Fruit fly (Drosophila melanogaster) whole organism, embryonic: ENCODE data around the gene CG14866.

Experiments used
- Bdp1 ChIP-seq: fragments of 200-800 bp; sonication (Bioruptor generic); optimal IDR thresholded peaks from 3 replicates; lab custom pipeline; 2016; ENCODE audit warnings: missing biosample characterization, missing genetic modification characterization
- CG10321 ChIP-seq: fragments of 200-800 bp; sonication (Bioruptor generic); IDR thresholded peaks from 2 replicates; pipeline ENCODE4 v1.3.6; 2022; ENCODE audit warnings: missing biosample characterization, missing genetic modification characterization
- CG10654 ChIP-seq: fragments of 200-800 bp; sonication (Bioruptor generic); optimal IDR thresholded peaks from 2 replicates; lab custom pipeline; 2016; ENCODE audit warnings: missing biosample characterization, missing genetic modification characterization
- CG11247 ChIP-seq: fragments of 200-800 bp; sonication (Bioruptor generic); IDR thresholded peaks from 2 replicates; pipeline ENCODE4 v1.3.6; 2022; ENCODE audit warnings: missing biosample characterization, missing genetic modification characterization
- CG14441 ChIP-seq: fragments of 200-800 bp; sonication (Bioruptor generic); IDR thresholded peaks from 2 replicates; pipeline ENCODE4 v1.3.6; 2022; ENCODE audit warnings: missing biosample characterization, missing genetic modification characterization
- CG14710 ChIP-seq: fragments of 200-800 bp; sonication (Bioruptor generic); optimal IDR thresholded peaks from 3 replicates; lab custom pipeline; 2019; ENCODE audit warnings: missing biosample characterization, mild to moderate bottlenecking, missing genetic modification characterization, moderate library complexity
- CG14860 ChIP-seq: fragments of 200-800 bp; sonication (Bioruptor generic); IDR thresholded peaks from 3 replicates; pipeline ENCODE4 v1.3.6; 2022; ENCODE audit warnings: missing biosample characterization, missing genetic modification characterization; ENCODE audit not compliant: partially characterized antibody
- CG15073 ChIP-seq: fragments of 200-800 bp; sonication (Bioruptor generic); optimal IDR thresholded peaks from 2 replicates; lab custom pipeline; 2016; ENCODE audit warnings: missing biosample characterization, missing genetic modification characterization
- CG15269 ChIP-seq: fragments of 200-800 bp; sonication (Bioruptor generic); optimal IDR thresholded peaks from 2 replicates; lab custom pipeline; 2018; ENCODE audit warnings: missing biosample characterization, mild to moderate bottlenecking, missing genetic modification characterization, moderate library complexity
- CG16813 ChIP-seq: fragments of 200-800 bp; sonication (Bioruptor generic); IDR thresholded peaks from 3 replicates; pipeline ENCODE4 v1.3.6; 2022; ENCODE audit warnings: missing biosample characterization, missing genetic modification characterization; ENCODE audit not compliant: partially characterized antibody
- CG16863 ChIP-seq: fragments of 200-800 bp; sonication (Bioruptor generic); optimal IDR thresholded peaks from 3 replicates; lab custom pipeline; 2016; ENCODE audit warnings: missing biosample characterization, missing genetic modification characterization
- CG18599 ChIP-seq: fragments of 200-800 bp; sonication (Bioruptor generic); optimal IDR thresholded peaks from 3 replicates; lab custom pipeline; 2017; ENCODE audit warnings: missing biosample characterization, missing genetic modification characterization, mild to moderate bottlenecking, moderate library complexity, missing genetic modification reagents
- CG2116 ChIP-seq: fragments of 200-800 bp; sonication (Bioruptor generic); optimal IDR thresholded peaks from 3 replicates; lab custom pipeline; 2018; ENCODE audit warnings: missing biosample characterization, mild to moderate bottlenecking, missing genetic modification characterization
- CG2120 ChIP-seq: fragments of 200-800 bp; sonication (Bioruptor generic); optimal IDR thresholded peaks from 3 replicates; lab custom pipeline; 2016; ENCODE audit warnings: missing biosample characterization, missing genetic modification characterization
- CG3407 ChIP-seq: fragments of 200-800 bp; sonication (Bioruptor generic); optimal IDR thresholded peaks from 2 replicates; lab custom pipeline; 2018; ENCODE audit warnings: missing biosample characterization, mild to moderate bottlenecking, missing genetic modification characterization
- CG34224 ChIP-seq: fragments of 200-800 bp; sonication (Bioruptor generic); IDR thresholded peaks from 3 replicates; pipeline ENCODE4 v1.3.6; 2022; ENCODE audit warnings: missing biosample characterization, missing genetic modification characterization; ENCODE audit not compliant: partially characterized antibody
- CG3847 ChIP-seq: fragments of 200-800 bp; sonication (Bioruptor generic); IDR thresholded peaks from 2 replicates; pipeline ENCODE4 v1.3.6; 2022; ENCODE audit warnings: missing biosample characterization, missing genetic modification characterization
- CG4707 ChIP-seq: fragments of 200-800 bp; sonication (Bioruptor generic); optimal IDR thresholded peaks from 2 replicates; lab custom pipeline; 2018; ENCODE audit warnings: missing biosample characterization, mild to moderate bottlenecking, missing genetic modification characterization, moderate library complexity
- CG6813 ChIP-seq: fragments of 200-800 bp; sonication (Bioruptor generic); optimal IDR thresholded peaks from 2 replicates; lab custom pipeline; 2017; ENCODE audit warnings: missing biosample characterization, missing genetic modification characterization, mild to moderate bottlenecking, moderate library complexity, missing genetic modification reagents
- CG6854 ChIP-seq: fragments of 200-800 bp; sonication (Bioruptor generic); optimal IDR thresholded peaks from 3 replicates; lab custom pipeline; 2017; ENCODE audit warnings: missing biosample characterization, mild to moderate bottlenecking, missing genetic modification characterization
- CG7357 ChIP-seq: fragments of 200-800 bp; sonication (Bioruptor generic); IDR thresholded peaks from 3 replicates; pipeline ENCODE4 v1.3.6; 2022; ENCODE audit warnings: missing biosample characterization, missing genetic modification characterization
- CG8290 ChIP-seq, 3 experiments: fragments of 200-800 bp; sonication (Bioruptor generic); optimal IDR thresholded peaks; 2 replicates each; lab custom pipeline; 2016 to 2019; ENCODE audit warnings: missing biosample characterization in 3 of 3, missing genetic modification characterization in 3 of 3, mild to moderate bottlenecking in 2 of 3, moderate library complexity in 1 of 3
- CG8478 ChIP-seq: fragments of >200 bp; optimal IDR thresholded peaks from 2 replicates; lab custom pipeline; 2018
- CG9609 ChIP-seq: fragments of 200-800 bp; sonication (Bioruptor generic); optimal IDR thresholded peaks from 3 replicates; lab custom pipeline; 2016; ENCODE audit warnings: missing biosample characterization, missing genetic modification characterization
- Chrac-16 ChIP-seq: fragments of 200-800 bp; sonication (Bioruptor generic); optimal IDR thresholded peaks from 3 replicates; lab custom pipeline; 2016; ENCODE audit warnings: missing biosample characterization, missing genetic modification characterization
- Ets65A ChIP-seq: fragments of 200-800 bp; sonication (Bioruptor generic); peaks from one replicate; lab custom pipeline; 2016; ENCODE audit warnings: missing biosample characterization, missing genetic modification characterization
- Fer3 ChIP-seq: fragments of 200-800 bp; sonication (Bioruptor generic); optimal IDR thresholded peaks from 2 replicates; lab custom pipeline; 2018; ENCODE audit warnings: missing biosample characterization, mild to moderate bottlenecking, missing genetic modification characterization, moderate library complexity
- Hr39 ChIP-seq: fragments of >200 bp; optimal IDR thresholded peaks from 2 replicates; lab custom pipeline; 2017
- NFAT ChIP-seq: fragments of 200-800 bp; sonication (Bioruptor generic); IDR thresholded peaks from 2 replicates; pipeline ENCODE4 v1.3.6; 2022; ENCODE audit warnings: missing biosample characterization, missing genetic modification characterization
- NK7.1 ChIP-seq: fragments of 200-800 bp; sonication (Bioruptor generic); optimal IDR thresholded peaks from 3 replicates; lab custom pipeline; 2016; ENCODE audit warnings: missing biosample characterization, missing genetic modification characterization
- Taf1 ChIP-seq: fragments of 200-800 bp; sonication (Bioruptor generic); IDR thresholded peaks from 2 replicates; pipeline ENCODE4 v1.3.6; 2022; ENCODE audit warnings: missing biosample characterization, missing genetic modification characterization
- ap ChIP-seq: fragments of 200-800 bp; sonication (Bioruptor generic); IDR thresholded peaks from 2 replicates; pipeline ENCODE4 v1.3.6; 2022; ENCODE audit warnings: missing biosample characterization, missing genetic modification characterization
- chinmo ChIP-seq: fragments of 200-800 bp; sonication (Bioruptor generic); IDR thresholded peaks from 4 replicates; pipeline ENCODE4 v1.3.6; 2022; ENCODE audit warnings: missing biosample characterization, missing genetic modification characterization; ENCODE audit not compliant: partially characterized antibody
- crc ChIP-seq: fragments of 200-800 bp; sonication (Bioruptor generic); optimal IDR thresholded peaks from 2 replicates; lab custom pipeline; 2016; ENCODE audit warnings: missing biosample characterization, missing genetic modification characterization
- ems ChIP-seq: fragments of 200-800 bp; sonication (Bioruptor generic); optimal IDR thresholded peaks from 3 replicates; lab custom pipeline; 2016; ENCODE audit warnings: missing biosample characterization, missing genetic modification characterization
- fu2 ChIP-seq: fragments of 200-800 bp; sonication (Bioruptor generic); optimal IDR thresholded peaks from 2 replicates; lab custom pipeline; 2016; ENCODE audit warnings: missing biosample characterization, missing genetic modification characterization
- ham ChIP-seq: fragments of 200-800 bp; sonication (Bioruptor generic); IDR thresholded peaks from 2 replicates; pipeline ENCODE4 v1.3.6; 2022; ENCODE audit warnings: missing biosample characterization, missing genetic modification characterization
- ind ChIP-seq: fragments of 200-800 bp; sonication (Bioruptor generic); optimal IDR thresholded peaks from 3 replicates; lab custom pipeline; 2016; ENCODE audit warnings: missing biosample characterization, missing genetic modification characterization
- mld ChIP-seq: fragments of 200-800 bp; sonication (Bioruptor generic); IDR thresholded peaks from 3 replicates; pipeline ENCODE4 v1.3.6; 2022; ENCODE audit warnings: missing biosample characterization, missing genetic modification characterization; ENCODE audit not compliant: partially characterized antibody
- nau ChIP-seq: fragments of 200-800 bp; sonication (Bioruptor generic); optimal IDR thresholded peaks from 3 replicates; lab custom pipeline; 2017; ENCODE audit warnings: missing biosample characterization, mild to moderate bottlenecking, missing genetic modification characterization, missing genetic modification reagents
- otp ChIP-seq: fragments of 200-800 bp; sonication (Bioruptor generic); IDR thresholded peaks from 3 replicates; pipeline ENCODE4, ENCODE4 v1.3.6; 2022; ENCODE audit warnings: missing biosample characterization, missing genetic modification characterization
- pfk ChIP-seq: fragments of 200-800 bp; sonication (Bioruptor generic); optimal IDR thresholded peaks from 2 replicates; lab custom pipeline; 2018; ENCODE audit warnings: missing biosample characterization, mild to moderate bottlenecking, missing genetic modification characterization, moderate library complexity
- pho ChIP-seq: fragments of 200-800 bp; sonication (Bioruptor generic); optimal IDR thresholded peaks from 2 replicates; lab custom pipeline; 2016; ENCODE audit warnings: missing biosample characterization, missing genetic modification characterization
- pnt ChIP-seq: fragments of 200-800 bp; sonication (Bioruptor generic); optimal IDR thresholded peaks from 3 replicates; lab custom pipeline; 2016; ENCODE audit warnings: missing biosample characterization, missing genetic modification characterization
- psq ChIP-seq: fragments of 200-800 bp; sonication (Bioruptor generic); optimal IDR thresholded peaks from 2 replicates; lab custom pipeline; 2017; ENCODE audit warnings: missing biosample characterization, missing genetic modification characterization
- repo ChIP-seq: fragments of 200-800 bp; sonication (Bioruptor generic); optimal IDR thresholded peaks from 2 replicates; lab custom pipeline; 2016; ENCODE audit warnings: missing biosample characterization, missing genetic modification characterization
- scrt ChIP-seq: fragments of 200-800 bp; sonication (Bioruptor generic); optimal IDR thresholded peaks from 2 replicates; lab custom pipeline; 2018; ENCODE audit warnings: missing biosample characterization, mild to moderate bottlenecking, missing genetic modification characterization, moderate library complexity
- stwl ChIP-seq: fragments of 200-800 bp; sonication (Bioruptor generic); optimal IDR thresholded peaks from 3 replicates; lab custom pipeline; 2018; ENCODE audit warnings: missing biosample characterization, mild to moderate bottlenecking, missing genetic modification characterization, moderate library complexity
- tin ChIP-seq: fragments of 200-800 bp; sonication (Bioruptor generic); optimal IDR thresholded peaks from 3 replicates; lab custom pipeline; 2016; ENCODE audit warnings: missing biosample characterization, missing genetic modification characterization
- tio ChIP-seq: fragments of 200-800 bp; sonication (Bioruptor generic); optimal IDR thresholded peaks from 2 replicates; lab custom pipeline; 2017; ENCODE audit warnings: missing biosample characterization, missing genetic modification characterization, inconsistent platforms

CG14866 gene

dm6 chr3R:15342926-15343685, 26.8 kb downstream of the CG14866 start, which contains the start of gene Nagk (continued):
- TF ChIP-seq CG16863 (GFP tag; lab: Kevin White, UChicago) (peak; percentile 60), CG9609 (peak; percentile 25), NK7.1 (GFP tag; lab: Kevin White, UChicago) (peak; percentile 20), Ets65A (peak; percentile 91), nau (no peak), CG34224 (no peak), CG7357 (no peak), psq (no peak), CG3847 (GFP tag; lab: Robert Waterston, UW) (peak; percentile 22), CG15269 (peak; percentile 60), ems (GFP tag; lab: Kevin White, UChicago) (peak; percentile 43), crc (GFP tag; lab: Kevin White, UChicago) (peak; percentile 12), CG14441 (GFP tag; lab: Robert Waterston, UW) (peak; percentile 29), pnt (GFP tag; lab: Kevin White, UChicago) (no peak), CG8478 (lab: Kevin White, UChicago) (no peak), Hr39 (no peak), tio (GFP tag; lab: Kevin White, UChicago) (no peak), tin (GFP tag; lab: Kevin White, UChicago) (peak; percentile 53), Bdp1 (GFP tag; lab: Kevin White, UChicago) (no peak), CG16813 (GFP tag; lab: Robert Waterston, UW) (no peak), CG6813 (GFP tag; lab: Kevin White, UChicago) (no peak), ham (GFP tag; lab: Robert Waterston, UW) (no peak), chinmo (GFP tag; lab: Robert Waterston, UW) (peak; percentile 90; the same call in 2 of the 4 replicates), CG6854 (GFP tag; lab: Kevin White, UChicago) (peak; percentile 45), stwl (tag; lab: Kevin White, UChicago) (no peak), CG18599 (GFP tag; lab: Kevin White, UChicago) (peak; percentile 65), Chrac-16 (GFP tag; lab: Kevin White, UChicago) (peak; percentile 62), ind (peak; percentile 59), repo (GFP tag; lab: Kevin White, UChicago) (no peak), CG2116 (peak; percentile 64), mld (GFP tag; lab: Robert Waterston, UW) (no peak; the same call in 2 of the 3 replicates), CG10321 (GFP tag; lab: Robert Waterston, UW) (no peak), CG11247 (GFP tag; lab: Robert Waterston, UW) (0 out of 2 replicates have a peak, but pooled peaks have one; percentile 5), Taf1 (no peak), Fer3 (no peak), ap (GFP tag; lab: Robert Waterston, UW) (no peak), pho (GFP tag; lab: Kevin White, UChicago) (peak; percentile 83), CG3407 (GFP tag; lab: Kevin White, UChicago) (peak; percentile 32), CG8290 (GFP tag; optimal IDR thresholded peaks at IDR 0.05; lab: Kevin White, UChicago) (no peak), CG8290 (tag; optimal IDR thresholded peaks at IDR 0.05; lab: Kevin White, UChicago) (peak in 1 of 2 experiments; percentile 80), otp (no peak), fu2 (peak; percentile 24), CG14860 (GFP tag; lab: Robert Waterston, UW) (no peak), CG14710 (peak; percentile 60), CG10654 (peak; percentile 38), scrt (peak; percentile 42), CG4707 (GFP tag; lab: Kevin White, UChicago) (no peak), NFAT (GFP tag; lab: Robert Waterston, UW) (peak; percentile 58), CG2120 (peak; percentile 69), CG15073 (GFP tag; lab: Kevin White, UChicago) (no peak), pfk (GFP tag; lab: Kevin White, UChicago) (no peak)
